Fruit fly (Drosophila melanogaster): Measurements from ENCODE around the gene twf.

dm6 chr3R:14098527-14099109 lies 23.8 kb upstream of the twf start:
- TF ChIP-seq pan (optimal IDR thresholded peaks at IDR 0.05) (no peak), psq (optimal IDR thresholded peaks at IDR 0.05) (no peak), Dll (optimal IDR thresholded peaks at IDR 0.05) (no peak), usp (GFP tag; optimal IDR thresholded peaks at IDR 0.05) (no peak), CG8478 (optimal IDR thresholded peaks at IDR 0.05) (no peak), EcR (GFP tag; optimal IDR thresholded peaks at IDR 0.05) (no peak)
